Fruit fly (Drosophila melanogaster) whole organism, embryonic: Measurements from ENCODE around the gene CG13640.

ENCODE experiments used
- Atf-2 ChIP-seq: fragments of 200-800 bp; sonication (Bioruptor generic); optimal IDR thresholded peaks from 2 replicates; lab custom pipeline; 2016; ENCODE audit warnings: missing biosample characterization, missing genetic modification characterization
- B-H1 ChIP-seq: fragments of 200-800 bp; sonication (Bioruptor generic); IDR thresholded peaks from 3 replicates; pipeline ENCODE4 v1.3.6; 2022; ENCODE audit warnings: missing biosample characterization, missing genetic modification characterization
- Blimp-1 ChIP-seq: fragments of 200-800 bp; sonication (Bioruptor generic); optimal IDR thresholded peaks from 3 replicates; lab custom pipeline; 2018; ENCODE audit warnings: missing biosample characterization, missing genetic modification characterization, mild to moderate bottlenecking, moderate library complexity, missing genetic modification reagents
- CG11247 ChIP-seq: fragments of 200-800 bp; sonication (Bioruptor generic); IDR thresholded peaks from 2 replicates; pipeline ENCODE4 v1.3.6; 2022; ENCODE audit warnings: missing biosample characterization, missing genetic modification characterization
- CG11504 ChIP-seq: fragments of 200-800 bp; sonication (Bioruptor generic); optimal IDR thresholded peaks from 3 replicates; lab custom pipeline; 2019; ENCODE audit warnings: missing biosample characterization, mild to moderate bottlenecking, missing genetic modification characterization, moderate library complexity
- CG12104 ChIP-seq: fragments of 200-800 bp; sonication (Bioruptor generic); optimal IDR thresholded peaks from 3 replicates; lab custom pipeline; 2016; ENCODE audit warnings: missing biosample characterization, missing genetic modification characterization
- CG12219 ChIP-seq: fragments of 200-800 bp; sonication (Bioruptor generic); optimal IDR thresholded peaks from 3 replicates; lab custom pipeline; 2018; ENCODE audit warnings: missing biosample characterization, mild to moderate bottlenecking, missing genetic modification characterization
- CG13775 ChIP-seq: fragments of 200-800 bp; sonication (Bioruptor generic); optimal IDR thresholded peaks from 3 replicates; lab custom pipeline; 2017; ENCODE audit warnings: missing biosample characterization, mild to moderate bottlenecking, missing genetic modification characterization
- CG14860 ChIP-seq: fragments of 200-800 bp; sonication (Bioruptor generic); IDR thresholded peaks from 3 replicates; pipeline ENCODE4 v1.3.6; 2022; ENCODE audit warnings: missing biosample characterization, missing genetic modification characterization; ENCODE audit not compliant: partially characterized antibody
- CG15073 ChIP-seq: fragments of 200-800 bp; sonication (Bioruptor generic); optimal IDR thresholded peaks from 2 replicates; lab custom pipeline; 2016; ENCODE audit warnings: missing biosample characterization, missing genetic modification characterization
- CG1529 ChIP-seq: fragments of 200-800 bp; sonication (Bioruptor generic); optimal IDR thresholded peaks from 3 replicates; lab custom pipeline; 2018; ENCODE audit warnings: missing biosample characterization, missing genetic modification characterization
- CG17186 ChIP-seq: fragments of 200-800 bp; sonication (Bioruptor generic); optimal IDR thresholded peaks from 3 replicates; lab custom pipeline; 2017; ENCODE audit warnings: missing biosample characterization, missing genetic modification reagents, missing genetic modification characterization
- CG18011 ChIP-seq: fragments of 200-800 bp; sonication (Bioruptor generic); optimal IDR thresholded peaks from 2 replicates; lab custom pipeline; 2017; ENCODE audit warnings: missing biosample characterization, missing genetic modification characterization, mild to moderate bottlenecking, moderate library complexity, missing genotype
- CG2712 ChIP-seq: fragments of 200-800 bp; optimal IDR thresholded peaks from 3 replicates; lab custom pipeline; 2019; ENCODE audit warnings: missing biosample characterization, mild to moderate bottlenecking, missing genetic modification characterization, moderate library complexity
- CG2875 ChIP-seq: fragments of 200-800 bp; sonication (Bioruptor generic); optimal IDR thresholded peaks from 2 replicates; lab custom pipeline; 2017; ENCODE audit warnings: missing biosample characterization, mild to moderate bottlenecking, missing genetic modification characterization, missing genetic modification reagents
- CG31224 ChIP-seq: fragments of 200-800 bp; sonication (Bioruptor generic); IDR thresholded peaks from 2 replicates; pipeline ENCODE4 v1.3.6; 2022; ENCODE audit warnings: missing biosample characterization, missing genetic modification characterization
- CG32532 ChIP-seq: fragments of 200-800 bp; sonication (Bioruptor generic); IDR thresholded peaks from 2 replicates; pipeline ENCODE4 v1.3.6; 2022; ENCODE audit warnings: missing biosample characterization, missing genetic modification characterization
- CG4820 ChIP-seq: fragments of 200-800 bp; sonication (Bioruptor generic); optimal IDR thresholded peaks from 3 replicates; lab custom pipeline; 2016; ENCODE audit warnings: missing biosample characterization, missing genetic modification characterization
- CG5953 ChIP-seq: fragments of 200-800 bp; sonication (Bioruptor generic); IDR thresholded peaks from 2 replicates; pipeline ENCODE4 v1.3.6; 2022; ENCODE audit warnings: missing biosample characterization, missing genetic modification characterization
- CG8478 ChIP-seq: fragments of >200 bp; optimal IDR thresholded peaks from 2 replicates; lab custom pipeline; 2018
- CoRest ChIP-seq: fragments of 200-800 bp; sonication (Bioruptor generic); optimal IDR thresholded peaks from 3 replicates; lab custom pipeline; 2018; ENCODE audit warnings: missing biosample characterization, mild to moderate bottlenecking, missing genetic modification characterization, moderate library complexity
- Eip74EF ChIP-seq, 2 experiments: fragments of 200-800 bp in 1 of 2; fragments of >200 bp in 1 of 2; sonication (Bioruptor generic) in 1 of 2; optimal IDR thresholded peaks; 2 replicates each; lab custom pipeline; 2017 to 2019; ENCODE audit warnings: missing biosample characterization in 2 of 2, missing genetic modification characterization in 2 of 2, mild to moderate bottlenecking in 1 of 2, moderate library complexity in 1 of 2
- Ets65A ChIP-seq: fragments of 200-800 bp; sonication (Bioruptor generic); peaks from one replicate; lab custom pipeline; 2016; ENCODE audit warnings: missing biosample characterization, missing genetic modification characterization
- Jarid2 ChIP-seq: fragments of 200-800 bp; sonication (Bioruptor generic); optimal IDR thresholded peaks from 3 replicates; lab custom pipeline; 2017; ENCODE audit warnings: mild to moderate bottlenecking, missing biosample characterization, missing genetic modification reagents, missing genetic modification characterization
- Med ChIP-seq: fragments of 200-800 bp; sonication (Bioruptor generic); peaks from one replicate; lab custom pipeline; 2016; ENCODE audit warnings: missing biosample characterization, missing genetic modification characterization, mild to moderate bottlenecking, inconsistent platforms, moderate library complexity
- Mes4 ChIP-seq: fragments of 200-800 bp; sonication (Bioruptor generic); optimal IDR thresholded peaks from 2 replicates; lab custom pipeline; 2016; ENCODE audit warnings: missing biosample characterization, missing genetic modification characterization
- Oaz ChIP-seq: fragments of 200-800 bp; sonication (Bioruptor generic); IDR thresholded peaks from 2 replicates; pipeline ENCODE4 v1.3.6; 2022; ENCODE audit warnings: missing biosample characterization, missing genetic modification characterization
- Oli ChIP-seq: fragments of 200-800 bp; sonication (Bioruptor generic); optimal IDR thresholded peaks from 2 replicates; lab custom pipeline; 2018; ENCODE audit warnings: missing biosample characterization, mild to moderate bottlenecking, missing genetic modification characterization, moderate library complexity
- Opbp ChIP-seq: fragments of 200-800 bp; sonication (Bioruptor generic); IDR thresholded peaks from 3 replicates; pipeline ENCODE4 v1.3.6; 2022; ENCODE audit warnings: missing biosample characterization, missing genetic modification characterization; ENCODE audit not compliant: partially characterized antibody
- Pdp1 ChIP-seq, 2 experiments: fragments of 200-800 bp; sonication (Bioruptor generic); optimal IDR thresholded peaks; 3 replicates each; lab custom pipeline; 2016; ENCODE audit warnings: missing biosample characterization in 2 of 2, missing genetic modification characterization in 2 of 2, mild to moderate bottlenecking in 1 of 2, moderate library complexity in 1 of 2
- Rx ChIP-seq: fragments of 200-800 bp; sonication (Bioruptor generic); IDR thresholded peaks from 2 replicates; pipeline ENCODE4 v1.3.6; 2022; ENCODE audit warnings: missing biosample characterization, missing genetic modification characterization
- Vsx1 ChIP-seq: fragments of 200-800 bp; sonication (Bioruptor generic); optimal IDR thresholded peaks from 2 replicates; lab custom pipeline; 2017; ENCODE audit warnings: missing biosample characterization, mild to moderate bottlenecking, missing genetic modification characterization, missing genetic modification reagents
- Xbp1 ChIP-seq: fragments of 200-800 bp; sonication (Bioruptor generic); optimal IDR thresholded peaks from 3 replicates; lab custom pipeline; 2016; ENCODE audit warnings: missing biosample characterization, mild to moderate bottlenecking, missing genetic modification characterization
- br ChIP-seq: fragments of >200 bp; optimal IDR thresholded peaks from 2 replicates; lab custom pipeline; 2017
- bsh ChIP-seq, 2 experiments: fragments of 200-800 bp; sonication (Bioruptor generic); optimal IDR thresholded peaks; 2 replicates each; lab custom pipeline; 2017 to 2018; ENCODE audit warnings: mild to moderate bottlenecking in 2 of 2, missing biosample characterization in 2 of 2, missing genetic modification characterization in 2 of 2, moderate library complexity in 1 of 2
- chinmo ChIP-seq: fragments of 200-800 bp; sonication (Bioruptor generic); IDR thresholded peaks from 4 replicates; pipeline ENCODE4 v1.3.6; 2022; ENCODE audit warnings: missing biosample characterization, missing genetic modification characterization; ENCODE audit not compliant: partially characterized antibody
- dmrt11E ChIP-seq: fragments of 200-800 bp; sonication (Bioruptor generic); optimal IDR thresholded peaks from 3 replicates; lab custom pipeline; 2018; ENCODE audit warnings: missing biosample characterization, mild to moderate bottlenecking, missing genetic modification characterization, moderate library complexity
- eve ChIP-seq, 2 experiments: fragments of >200 bp; optimal IDR thresholded peaks; 2 replicates each; lab custom pipeline; 2017; ENCODE audit warnings: missing biosample characterization in 2 of 2, missing genetic modification characterization in 2 of 2
- exex ChIP-seq: fragments of 200-800 bp; sonication (Bioruptor generic); optimal IDR thresholded peaks from 4 replicates; lab custom pipeline; 2018; ENCODE audit warnings: missing biosample characterization, mild to moderate bottlenecking, missing genetic modification characterization, moderate library complexity
- gem ChIP-seq: fragments of 200-800 bp; sonication (Bioruptor generic); optimal IDR thresholded peaks from 2 replicates; lab custom pipeline; 2019; ENCODE audit warnings: missing biosample characterization, mild to moderate bottlenecking, missing genetic modification characterization, moderate library complexity
- gsb ChIP-seq: fragments of 200-800 bp; sonication (Bioruptor generic); IDR thresholded peaks from 2 replicates; pipeline ENCODE4 v1.3.6; 2022; ENCODE audit warnings: missing biosample characterization, missing genetic modification characterization
- nmo ChIP-seq: fragments of 200-800 bp; sonication (Bioruptor generic); optimal IDR thresholded peaks from 2 replicates; lab custom pipeline; 2018; ENCODE audit warnings: missing biosample characterization, mild to moderate bottlenecking, missing genetic modification characterization, moderate library complexity
- odd ChIP-seq: fragments of 200-800 bp; sonication (Bioruptor generic); optimal IDR thresholded peaks from 2 replicates; lab custom pipeline; 2017; ENCODE audit warnings: missing biosample characterization, mild to moderate bottlenecking, missing genetic modification characterization
- otp ChIP-seq: fragments of 200-800 bp; sonication (Bioruptor generic); IDR thresholded peaks from 3 replicates; pipeline ENCODE4, ENCODE4 v1.3.6; 2022; ENCODE audit warnings: missing biosample characterization, missing genetic modification characterization
- phol ChIP-seq: fragments of 200-800 bp; sonication (Bioruptor generic); optimal IDR thresholded peaks from 3 replicates; lab custom pipeline; 2018; ENCODE audit warnings: missing biosample characterization, mild to moderate bottlenecking, missing genetic modification characterization, moderate library complexity
- pzg ChIP-seq: fragments of 200-800 bp; sonication (Bioruptor generic); optimal IDR thresholded peaks from 3 replicates; lab custom pipeline; 2018; ENCODE audit warnings: missing biosample characterization, mild to moderate bottlenecking, missing genetic modification characterization, moderate library complexity
- seq ChIP-seq: fragments of 200-800 bp; sonication (Bioruptor generic); IDR thresholded peaks from 2 replicates; pipeline ENCODE4 v1.3.6; 2022; ENCODE audit warnings: missing biosample characterization, missing genetic modification characterization
- sisA ChIP-seq: fragments of 200-800 bp; sonication (Bioruptor generic); IDR thresholded peaks from 2 replicates; pipeline ENCODE4 v1.3.6; 2022; ENCODE audit warnings: missing biosample characterization, missing genetic modification characterization
- slbo ChIP-seq: fragments of 200-800 bp; sonication (Bioruptor generic); IDR thresholded peaks from 2 replicates; pipeline ENCODE4 v1.3.6; 2022; ENCODE audit warnings: missing biosample characterization, missing genetic modification characterization
- sob ChIP-seq: fragments of 200-800 bp; sonication (Bioruptor generic); IDR thresholded peaks from 2 replicates; pipeline ENCODE4 v1.3.6; 2022; ENCODE audit warnings: missing biosample characterization, missing genetic modification characterization
- ttk ChIP-seq: fragments of 200-800 bp; sonication (Bioruptor generic); IDR thresholded peaks from 2 replicates; pipeline ENCODE4 v2.1.2; 2022; ENCODE audit warnings: missing biosample characterization, missing genetic modification characterization
- zfh2 ChIP-seq: fragments of 200-800 bp; sonication (Bioruptor generic); optimal IDR thresholded peaks from 2 replicates; lab custom pipeline; 2016; ENCODE audit warnings: missing biosample characterization, missing genetic modification characterization

Gene CG13640

dm6 chr3R:24890919-24891318 is 29.0 kb upstream of the CG13640 start (continued):
- no peak for TF ChIP-seq chinmo (GFP tag; lab: Robert Waterston, UW)
- no peak for TF ChIP-seq CG11247 (GFP tag; lab: Robert Waterston, UW)
- TF ChIP-seq CG13775 (GFP tag; lab: Kevin White, UChicago), result no peak
- TF ChIP-seq CG15073 (GFP tag; lab: Kevin White, UChicago), result no peak
- TF ChIP-seq odd, result no peak
- TF ChIP-seq CG5953 (GFP tag; lab: Robert Waterston, UW), result no peak
- peak; percentile 75 for TF ChIP-seq Med (GFP tag; lab: Kevin White, UChicago)
- no peak for TF ChIP-seq CG4820
- no peak for TF ChIP-seq br
- no peak for TF ChIP-seq sisA (GFP tag; lab: Robert Waterston, UW)
- no peak for TF ChIP-seq CG18011
- TF ChIP-seq Jarid2 (GFP tag; lab: Kevin White, UChicago), result no peak
- no peak for TF ChIP-seq CG2875 (GFP tag; lab: Kevin White, UChicago)
- no peak for TF ChIP-seq Pdp1 (GFP tag; optimal IDR thresholded peaks at IDR 0.05; lab: Kevin White, UChicago)
- no peak for TF ChIP-seq CG17186
- no peak for TF ChIP-seq CG12104 (GFP tag; lab: Kevin White, UChicago)
- no peak for TF ChIP-seq gsb
- no peak for TF ChIP-seq seq (GFP tag; lab: Robert Waterston, UW)
- peak; percentile 14 for TF ChIP-seq phol
- no peak for TF ChIP-seq Rx (GFP tag; lab: Robert Waterston, UW)
- no peak for TF ChIP-seq Blimp-1 (GFP tag; lab: Kevin White, UChicago)
- TF ChIP-seq Ets65A (GFP tag; lab: Kevin White, UChicago), result peak; percentile 88
- TF ChIP-seq Opbp (GFP tag; lab: Robert Waterston, UW), result no peak
- TF ChIP-seq CG12219 (GFP tag; lab: Kevin White, UChicago), result no peak
- no peak for TF ChIP-seq Atf-2 (GFP tag; lab: Kevin White, UChicago)
- TF ChIP-seq CoRest, result peak; percentile 3
- TF ChIP-seq Oaz (GFP tag; lab: Robert Waterston, UW), result no peak
- no peak for TF ChIP-seq exex (tag; lab: Kevin White, UChicago)
- TF ChIP-seq eve (GFP tag; optimal IDR thresholded peaks at IDR 0.05; lab: Kevin White, UChicago), result no peak
- TF ChIP-seq nmo (GFP tag; lab: Kevin White, UChicago), result peak; percentile 15
- no peak for TF ChIP-seq Xbp1 (GFP tag; lab: Kevin White, UChicago)
- TF ChIP-seq Oli (tag; lab: Kevin White, UChicago), result peak; percentile 14
- no peak for TF ChIP-seq zfh2 (GFP tag; lab: Kevin White, UChicago)
- TF ChIP-seq bsh (GFP tag; optimal IDR thresholded peaks at IDR 0.05; lab: Kevin White, UChicago), result peak in 1 of 2 experiments; percentile 10
- no peak for TF ChIP-seq CG32532 (GFP tag; lab: Robert Waterston, UW)
- TF ChIP-seq CG11504 (tag; lab: Kevin White, UChicago), result peak; percentile 39
- TF ChIP-seq Mes4, result no peak
- no peak for TF ChIP-seq CG14860 (GFP tag; lab: Robert Waterston, UW)
- no peak for TF ChIP-seq Vsx1 (GFP tag; lab: Kevin White, UChicago)
- no peak for TF ChIP-seq CG1529 (GFP tag; lab: Kevin White, UChicago)
- no peak; the same call in 1 of the 2 replicates for TF ChIP-seq sob
- no peak for TF ChIP-seq B-H1 (GFP tag; lab: Robert Waterston, UW)
- no peak for TF ChIP-seq dmrt11E
- TF ChIP-seq CG8478 (lab: Kevin White, UChicago), result no peak
- no peak for TF ChIP-seq Eip74EF (GFP tag; optimal IDR thresholded peaks at IDR 0.05; lab: Kevin White, UChicago)
- TF ChIP-seq CG2712 (tag; lab: Kevin White, UChicago), result peak; percentile 18
- TF ChIP-seq otp, result no peak
- no peak for TF ChIP-seq CG31224
- TF ChIP-seq slbo (GFP tag; lab: Robert Waterston, UW), result no peak
- TF ChIP-seq ttk (GFP tag; lab: Robert Waterston, UW), result no peak
- no peak for TF ChIP-seq pzg (GFP tag; lab: Kevin White, UChicago)
- peak; percentile 36 for TF ChIP-seq gem (tag; lab: Kevin White, UChicago)
